Fruit fly (Drosophila melanogaster) whole organism, adult: Measurements from ENCODE around the gene CG34178.

ENCODE experiments used
- CG11617 ChIP-seq: fragments of 200-800 bp; sonication (Bioruptor generic); optimal IDR thresholded peaks from 2 replicates; lab custom pipeline; 2017; ENCODE audit warnings: mild to moderate bottlenecking, missing biosample characterization, missing genetic modification reagents, missing genetic modification characterization
- CG12768 ChIP-seq: fragments of 200-800 bp; sonication (Bioruptor generic); optimal IDR thresholded peaks from 2 replicates; lab custom pipeline; 2017; ENCODE audit warnings: missing biosample characterization, missing genetic modification characterization, mild to moderate bottlenecking, moderate library complexity, missing genetic modification reagents
- CG14711 ChIP-seq: fragments of 200-800 bp; sonication (Bioruptor generic); optimal IDR thresholded peaks from 2 replicates; lab custom pipeline; 2018; ENCODE audit warnings: missing biosample characterization, mild to moderate bottlenecking, missing genetic modification characterization, moderate library complexity
- CG1620 ChIP-seq: fragments of 200-800 bp; sonication (Bioruptor generic); optimal IDR thresholded peaks from 2 replicates; lab custom pipeline; 2016; ENCODE audit warnings: missing biosample characterization, missing genetic modification characterization
- CG5204 ChIP-seq: fragments of 200-800 bp; sonication (Bioruptor generic); optimal IDR thresholded peaks from 2 replicates; lab custom pipeline; 2016; ENCODE audit warnings: missing biosample characterization, missing genetic modification characterization
- CG7045 ChIP-seq: fragments of 200-800 bp; sonication (Bioruptor generic); optimal IDR thresholded peaks from 2 replicates; lab custom pipeline; 2017; ENCODE audit warnings: missing biosample characterization, mild to moderate bottlenecking, missing genetic modification characterization
- CG7101 ChIP-seq: fragments of 200-800 bp; sonication (Bioruptor generic); optimal IDR thresholded peaks from 2 replicates; lab custom pipeline; 2018; ENCODE audit warnings: missing biosample characterization, mild to moderate bottlenecking, missing genetic modification characterization, moderate library complexity
- Crg-1 ChIP-seq: fragments of 200-800 bp; sonication (Bioruptor generic); optimal IDR thresholded peaks from 2 replicates; lab custom pipeline; 2016; ENCODE audit warnings: missing biosample characterization, missing genetic modification characterization
- bab1 ChIP-seq: fragments of 200-800 bp; sonication (Bioruptor generic); optimal IDR thresholded peaks from 3 replicates; lab custom pipeline; 2019; ENCODE audit warnings: missing biosample characterization, mild to moderate bottlenecking, missing genetic modification characterization, moderate library complexity
- cnc ChIP-seq, 2 experiments: fragments of >200 bp; optimal IDR thresholded peaks; 2 replicates each; lab custom pipeline; 2017
- kay ChIP-seq: fragments of 200-800 bp; sonication (Bioruptor generic); peaks from one replicate; lab custom pipeline; 2016; ENCODE audit warnings: missing biosample characterization, missing genetic modification characterization, borderline replicate concordance
- ovo ChIP-seq: fragments of 200-800 bp; sonication (Bioruptor generic); optimal IDR thresholded peaks from 2 replicates; lab custom pipeline; 2016; ENCODE audit warnings: missing biosample characterization, missing genetic modification characterization
- tj ChIP-seq: fragments of 200-800 bp; sonication (Bioruptor generic); optimal IDR thresholded peaks from 3 replicates; lab custom pipeline; 2017; ENCODE audit warnings: missing biosample characterization, mild to moderate bottlenecking, missing genetic modification characterization, moderate library complexity

DNA sequence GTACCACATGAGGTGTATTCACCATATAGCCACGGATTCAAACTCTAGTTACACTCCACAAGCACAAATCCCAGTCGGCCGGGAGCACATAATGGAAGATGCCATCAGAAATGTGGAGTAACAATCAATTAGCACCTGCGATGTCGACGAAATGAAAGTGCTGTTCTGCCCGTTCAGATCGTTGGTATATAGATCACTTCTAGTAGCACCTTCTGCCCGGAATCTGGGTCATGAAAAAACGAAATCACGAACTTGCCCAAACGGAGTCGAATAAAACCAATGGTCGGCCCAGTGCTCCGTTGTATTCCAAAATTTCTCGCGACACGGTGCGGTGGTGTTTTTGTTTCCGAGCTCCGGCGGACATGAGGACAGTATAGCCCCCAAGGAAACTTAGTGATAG, 33.1 kb upstream of the CG34178 start, which contains the start of gene CG33003:
- TF ChIP-seq CG5204 (GFP tag; lab: Kevin White, UChicago) (no peak), ovo (no peak), CG11617 (GFP tag; lab: Kevin White, UChicago) (no peak), bab1 (GFP tag; lab: Kevin White, UChicago) (no peak), kay (no peak), cnc (optimal IDR thresholded peaks at IDR 0.05; lab: Kevin White, UChicago) (no peak), CG7101 (tag; lab: Kevin White, UChicago) (no peak), CG7045 (GFP tag; lab: Kevin White, UChicago) (no peak), CG1620 (GFP tag; lab: Kevin White, UChicago) (no peak), Crg-1 (GFP tag; lab: Kevin White, UChicago) (no peak), tj (GFP tag; lab: Kevin White, UChicago) (no peak), CG14711 (tag; lab: Kevin White, UChicago) (no peak), CG12768 (GFP tag; lab: Kevin White, UChicago) (no peak)
